Fruit fly (Drosophila melanogaster) S2 (cell line): ENCODE measurements around the gene isoQC.

Source experiments
- CG8478 ChIP-seq: fragments of >200 bp; optimal IDR thresholded peaks from 2 replicates; lab custom pipeline; 2018
- CTCF ChIP-seq, 2 experiments: fragments of >200 bp; optimal IDR thresholded peaks; 2 replicates each; lab custom pipeline; 2018

DNA sequence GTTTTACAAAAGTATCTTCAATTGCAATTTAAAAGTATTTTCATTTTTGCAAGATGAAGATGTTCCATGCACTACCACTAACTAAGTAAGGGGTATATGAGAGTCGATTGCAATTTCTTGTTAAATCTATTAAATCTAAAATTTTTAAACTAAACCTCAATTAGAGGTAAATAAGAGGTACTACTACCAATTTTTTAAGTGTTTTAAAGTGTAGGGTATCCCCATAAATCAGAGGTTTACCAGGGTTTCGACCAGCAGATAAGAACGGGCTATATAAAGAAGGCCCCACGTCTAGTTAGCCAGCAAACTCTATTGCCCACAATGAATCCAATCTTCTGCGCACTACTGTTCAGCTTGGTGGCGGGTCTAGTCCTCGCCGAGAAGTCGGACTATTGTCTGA is 13.9 kb upstream of the isoQC start, which contains the start of gene mag:
- TF ChIP-seq CG8478 (lab: Kevin White, UChicago) (no peak), CTCF (optimal IDR thresholded peaks at IDR 0.05; lab: Kevin White, UChicago) (no peak)
